Worm (Caenorhabditis elegans) whole organism, L2 larva: ENCODE measurements around the gene Y57G11B.5.

Experiments used
- C34F6.9 ChIP-seq: fragments of 150-350 bp; optimal IDR thresholded peaks from 2 replicates; lab custom pipeline; 2014; ENCODE audit warnings: missing biosample characterization, missing genetic modification characterization
- F13H6.1 ChIP-seq: sonication (generic microtip); optimal IDR thresholded peaks from 2 replicates; lab custom pipeline; 2016; ENCODE audit warnings: missing genetic modification characterization, missing compliant biosample characterization
- R02D3.7 ChIP-seq: fragments of 150-350 bp; optimal IDR thresholded peaks from 2 replicates; lab custom pipeline; 2014; ENCODE audit warnings: missing biosample characterization, missing genetic modification characterization
- Y55F3AM.14 ChIP-seq: fragments of 200-800 bp; sonication (Bioruptor generic); optimal IDR thresholded peaks from 2 replicates; lab custom pipeline; 2018; ENCODE audit warnings: mild to moderate bottlenecking, missing genetic modification characterization, missing compliant biosample characterization
- ZK546.5 ChIP-seq: sonication (generic microtip); optimal IDR thresholded peaks from 2 replicates; lab custom pipeline; 2017; ENCODE audit warnings: missing biosample characterization, missing genetic modification characterization
- alr-1 ChIP-seq: fragments of 150-350 bp; optimal IDR thresholded peaks from 2 replicates; lab custom pipeline; 2014; ENCODE audit warnings: missing biosample characterization, missing genetic modification characterization
- aly-2 ChIP-seq: fragments of 150-350 bp; optimal IDR thresholded peaks from 2 replicates; lab custom pipeline; 2014; ENCODE audit warnings: missing biosample characterization, missing genetic modification characterization
- ama-1 ChIP-seq: fragments of 150-350 bp; optimal IDR thresholded peaks from 2 replicates; lab custom pipeline; 2018; ENCODE audit warnings: inconsistent platforms
- blmp-1 ChIP-seq: sonication (generic microtip); optimal IDR thresholded peaks from 2 replicates; lab custom pipeline; 2017; ENCODE audit warnings: missing genetic modification characterization, mild to moderate bottlenecking, missing compliant biosample characterization, antibody characterized with exemption, moderate library complexity; ENCODE audit not compliant: insufficient read depth
- ceh-16 ChIP-seq: fragments of 150-350 bp; optimal IDR thresholded peaks from 2 replicates; lab custom pipeline; 2014; ENCODE audit warnings: missing biosample characterization, missing genetic modification characterization
- ceh-82 ChIP-seq: fragments of 150-350 bp; optimal IDR thresholded peaks from 2 replicates; lab custom pipeline; 2014; ENCODE audit warnings: missing biosample characterization, missing genetic modification characterization
- crh-2 ChIP-seq: sonication (generic microtip); optimal IDR thresholded peaks from 2 replicates; lab custom pipeline; 2017; ENCODE audit warnings: missing biosample characterization, missing genetic modification characterization
- dmd-4 ChIP-seq: sonication (generic microtip); optimal IDR thresholded peaks from 2 replicates; lab custom pipeline; 2017; ENCODE audit warnings: missing biosample characterization, missing genetic modification characterization
- egl-27 ChIP-seq: sonication (generic microtip); optimal IDR thresholded peaks from 3 replicates; lab custom pipeline; 2017; ENCODE audit warnings: missing biosample characterization, missing genetic modification reagents, missing genetic modification characterization
- elt-1 ChIP-seq: fragments of 150-350 bp; optimal IDR thresholded peaks from 2 replicates; lab custom pipeline; 2014; ENCODE audit warnings: missing biosample characterization, missing genetic modification characterization
- elt-3 ChIP-seq: sonication (generic microtip); optimal IDR thresholded peaks from 2 replicates; lab custom pipeline; 2017; ENCODE audit warnings: missing biosample characterization, missing genetic modification characterization
- fos-1 ChIP-seq: fragments of 150-350 bp; optimal IDR thresholded peaks from 2 replicates; lab custom pipeline; 2014; ENCODE audit warnings: missing biosample characterization, missing genetic modification characterization
- gmeb-1 ChIP-seq: fragments of 150-350 bp; optimal IDR thresholded peaks from 2 replicates; lab custom pipeline; 2014; ENCODE audit warnings: missing biosample characterization, missing genetic modification characterization
- lin-11 ChIP-seq: fragments of 150-350 bp; sonication (generic microtip); optimal IDR thresholded peaks from 2 replicates; lab custom pipeline; 2014; ENCODE audit warnings: missing biosample characterization, missing genetic modification characterization, inconsistent platforms, mixed read lengths
- lin-13 ChIP-seq: fragments of 150-350 bp; optimal IDR thresholded peaks from 2 replicates; lab custom pipeline; 2014; ENCODE audit warnings: missing biosample characterization, missing genetic modification reagents, missing genetic modification characterization
- lin-39 ChIP-seq: fragments of 150-350 bp; optimal IDR thresholded peaks from 2 replicates; lab custom pipeline; 2014; ENCODE audit warnings: missing biosample characterization, missing genetic modification reagents, missing genetic modification characterization
- lsy-2 ChIP-seq, 2 experiments: fragments of 150-350 bp in 1 of 2; sonication (generic microtip) in 1 of 2; optimal IDR thresholded peaks; 2 replicates each; lab custom pipeline; 2014 to 2017; ENCODE audit warnings: missing biosample characterization in 2 of 2, missing genetic modification characterization in 2 of 2
- mab-5 ChIP-seq: fragments of 150-350 bp; optimal IDR thresholded peaks from 2 replicates; lab custom pipeline; 2014; ENCODE audit warnings: missing biosample characterization, missing genetic modification characterization
- mbf-1 ChIP-seq: sonication (generic microtip); optimal IDR thresholded peaks from 2 replicates; lab custom pipeline; 2017; ENCODE audit warnings: missing biosample characterization, missing genetic modification characterization
- mdl-1 ChIP-seq, 2 experiments: fragments of 150-350 bp in 1 of 2; sonication (generic microtip) in 1 of 2; optimal IDR thresholded peaks; 2 replicates each; lab custom pipeline; 2017; ENCODE audit warnings: missing biosample characterization in 2 of 2, missing genetic modification characterization in 2 of 2
- nhr-10 ChIP-seq: sonication (generic microtip); optimal IDR thresholded peaks from 2 replicates; lab custom pipeline; 2017; ENCODE audit warnings: missing biosample characterization, missing genetic modification characterization
- nhr-11 ChIP-seq: fragments of 150-350 bp; optimal IDR thresholded peaks from 2 replicates; lab custom pipeline; 2014; ENCODE audit warnings: missing biosample characterization, missing genetic modification characterization
- nhr-12 ChIP-seq: fragments of 150-350 bp; optimal IDR thresholded peaks from 2 replicates; lab custom pipeline; 2014; ENCODE audit warnings: missing biosample characterization, missing genetic modification characterization
- nhr-129 ChIP-seq: fragments of 150-350 bp; optimal IDR thresholded peaks from 2 replicates; lab custom pipeline; 2014; ENCODE audit warnings: missing biosample characterization, missing genetic modification characterization
- nhr-21 ChIP-seq: fragments of 150-350 bp; optimal IDR thresholded peaks from 2 replicates; lab custom pipeline; 2014; ENCODE audit warnings: missing biosample characterization, missing genetic modification characterization
- nhr-23 ChIP-seq: fragments of 150-350 bp; optimal IDR thresholded peaks from 2 replicates; lab custom pipeline; 2014; ENCODE audit warnings: missing biosample characterization, missing genetic modification reagents, missing genetic modification characterization
- nhr-237 ChIP-seq: fragments of 150-350 bp; optimal IDR thresholded peaks from 2 replicates; lab custom pipeline; 2014; ENCODE audit warnings: missing biosample characterization, missing genetic modification characterization
- nhr-25 ChIP-seq: fragments of 150-350 bp; sonication (generic microtip); optimal IDR thresholded peaks from 3 replicates; lab custom pipeline; 2014; ENCODE audit warnings: missing biosample characterization, missing genetic modification characterization
- nhr-6 ChIP-seq: fragments of 150-350 bp; optimal IDR thresholded peaks from 2 replicates; lab custom pipeline; 2014; ENCODE audit warnings: missing biosample characterization, missing genetic modification characterization
- nhr-77 ChIP-seq: fragments of 150-350 bp; optimal IDR thresholded peaks from 2 replicates; lab custom pipeline; 2014; ENCODE audit warnings: missing biosample characterization, missing genetic modification characterization
- peb-1 ChIP-seq: fragments of 150-350 bp; optimal IDR thresholded peaks from 2 replicates; lab custom pipeline; 2014; ENCODE audit warnings: missing biosample characterization, missing genetic modification characterization
- sem-4 ChIP-seq: fragments of 150-350 bp; optimal IDR thresholded peaks from 2 replicates; lab custom pipeline; 2014; ENCODE audit warnings: missing biosample characterization, missing genetic modification reagents, missing genetic modification characterization
- skn-1 ChIP-seq: sonication (generic microtip); optimal IDR thresholded peaks from 2 replicates; lab custom pipeline; 2017; ENCODE audit warnings: missing biosample characterization, missing genetic modification characterization
- sma-3 ChIP-seq: sonication (generic microtip); optimal IDR thresholded peaks from 2 replicates; lab custom pipeline; 2016; ENCODE audit warnings: missing genetic modification reagents, missing genetic modification characterization, missing compliant biosample characterization
- sma-9 ChIP-seq, 2 experiments: fragments of 150-350 bp in 1 of 2; sonication (generic microtip) in 1 of 2; optimal IDR thresholded peaks; 2 replicates each; lab custom pipeline; 2014 to 2016; ENCODE audit warnings: missing genetic modification characterization in 2 of 2, mild to moderate bottlenecking in 1 of 2, missing biosample characterization in 1 of 2, missing compliant biosample characterization in 1 of 2, missing genetic modification reagents in 1 of 2, moderate library complexity in 1 of 2
- snpc-4 ChIP-seq: fragments of 150-350 bp; optimal IDR thresholded peaks from 2 replicates; lab custom pipeline; 2014; ENCODE audit warnings: missing biosample characterization, missing genetic modification characterization
- unc-39 ChIP-seq: fragments of 150-350 bp; optimal IDR thresholded peaks from 2 replicates; lab custom pipeline; 2014; ENCODE audit warnings: missing biosample characterization, missing genetic modification characterization
- unc-55 ChIP-seq: fragments of 150-350 bp; sonication (generic microtip); optimal IDR thresholded peaks from 3 replicates; lab custom pipeline; 2014; ENCODE audit warnings: missing biosample characterization, missing genetic modification reagents, missing genetic modification characterization
- unc-62 ChIP-seq: fragments of 150-350 bp; optimal IDR thresholded peaks from 2 replicates; lab custom pipeline; 2014; ENCODE audit warnings: missing biosample characterization, missing genetic modification reagents, missing genetic modification characterization
- zag-1 ChIP-seq: fragments of 150-350 bp; optimal IDR thresholded peaks from 2 replicates; lab custom pipeline; 2014; ENCODE audit warnings: missing biosample characterization, missing genetic modification characterization
- ztf-1 ChIP-seq: fragments of 200-800 bp; sonication (Bioruptor generic); conservative IDR thresholded peaks from 2 replicates; pipeline ENCODE4 v1.3.6; 2022; ENCODE audit warnings: missing genetic modification characterization, missing compliant biosample characterization
- ztf-11 ChIP-seq: sonication (generic microtip); optimal IDR thresholded peaks from 2 replicates; lab custom pipeline; 2017; ENCODE audit warnings: missing biosample characterization, missing genetic modification characterization
- ztf-4 ChIP-seq: fragments of 150-350 bp; optimal IDR thresholded peaks from 2 replicates; lab custom pipeline; 2014; ENCODE audit warnings: missing biosample characterization, missing genetic modification characterization

The Y57G11B.5 gene

DNA sequence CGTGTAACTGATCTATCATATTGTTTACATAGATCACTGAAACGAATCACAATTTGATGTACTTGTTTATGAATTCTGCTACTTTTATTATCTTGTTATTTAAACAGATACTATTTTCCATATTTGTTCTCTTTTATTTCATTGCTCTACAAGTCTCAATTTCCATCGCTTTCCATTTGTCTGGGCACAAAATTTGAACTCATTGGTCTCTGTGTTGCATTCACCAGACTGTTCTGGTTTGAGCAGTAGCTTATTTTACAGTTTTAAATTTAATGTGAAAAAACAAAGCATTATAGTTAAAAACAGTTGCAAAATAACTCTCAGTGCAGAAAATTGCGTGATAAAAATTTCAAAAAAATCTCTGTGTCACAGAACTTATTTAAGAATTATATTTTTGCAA, 13.0 kb downstream of the Y57G11B.5 start:
- TF ChIP-seq lin-13 (no peak), fos-1 (tag; lab: Kevin White, UChicago) (no peak), snpc-4 (tag; lab: Kevin White, UChicago) (no peak), mdl-1 (tag; optimal IDR thresholded peaks at IDR 0.05; lab: Kevin White, UChicago) (no peak), nhr-23 (no peak), ztf-4 (tag; lab: Kevin White, UChicago) (no peak), Y55F3AM.14 (GFP tag; lab: Kevin White, UChicago) (no peak), lsy-2 (tag; optimal IDR thresholded peaks at IDR 0.05; lab: Kevin White, UChicago) (no peak)

DNA sequence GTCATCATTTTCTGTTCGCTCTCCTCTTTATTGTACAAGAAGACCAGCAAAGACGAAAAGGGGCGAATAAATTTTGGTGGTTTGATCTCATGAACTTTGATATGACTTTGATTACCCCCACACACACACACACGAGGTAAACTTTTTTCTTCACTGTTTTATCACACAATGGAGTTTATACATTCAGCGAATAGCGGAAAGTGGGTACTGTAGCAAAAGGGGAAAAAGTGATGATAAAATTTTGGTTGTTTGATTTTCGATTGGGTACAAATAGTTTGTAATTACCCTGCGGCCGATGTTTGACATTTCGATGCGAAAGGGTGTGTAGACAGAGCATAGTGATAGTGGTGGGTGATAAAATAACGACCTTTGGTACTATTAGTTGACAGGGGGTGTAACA, 19.6 kb downstream of the Y57G11B.5 start:
- TF ChIP-seq snpc-4 (tag; lab: Kevin White, UChicago) (no peak), fos-1 (tag; lab: Kevin White, UChicago) (peak; percentile 96), elt-3 (tag; lab: Kevin White, UChicago) (no peak), nhr-25 (peak; percentile 97), Y55F3AM.14 (GFP tag; lab: Kevin White, UChicago) (peak; percentile 91), ZK546.5 (tag; lab: Kevin White, UChicago) (no peak), ztf-1 (GFP tag; lab: Robert Waterston, UW) (no peak), elt-1 (no peak), blmp-1 (tag; lab: Kevin White, UChicago) (peak; percentile 86), egl-27 (tag; lab: Kevin White, UChicago) (peak; percentile 94), F13H6.1 (peak; percentile 94), unc-62 (GFP tag; lab: Kevin White, UChicago) (no peak), unc-55 (no peak), aly-2 (tag; lab: Kevin White, UChicago) (no peak), nhr-6 (tag; lab: Kevin White, UChicago) (peak; percentile 89), lin-11 (no peak), zag-1 (tag; lab: Kevin White, UChicago) (no peak), skn-1 (tag; lab: Kevin White, UChicago) (peak; percentile 83), nhr-77 (tag; lab: Kevin White, UChicago) (peak; percentile 5), crh-2 (tag; lab: Kevin White, UChicago) (peak; percentile 97), nhr-23 (no peak), nhr-21 (tag; lab: Kevin White, UChicago) (peak; percentile 97), nhr-11 (no peak), ceh-16 (tag; lab: Kevin White, UChicago) (no peak), sma-9 (GFP tag; optimal IDR thresholded peaks at IDR 0.05; lab: Kevin White, UChicago) (peak; percentile 100), sma-9 (tag; optimal IDR thresholded peaks at IDR 0.05; lab: Kevin White, UChicago) (peak; percentile 93), mab-5 (tag; lab: Kevin White, UChicago) (no peak), lsy-2 (tag; optimal IDR thresholded peaks at IDR 0.05; lab: Kevin White, UChicago) (peak; percentile 7 to 92), sem-4 (tag; lab: Kevin White, UChicago) (peak; percentile 51), ztf-11 (tag; lab: Kevin White, UChicago) (no peak), sma-3 (GFP tag; lab: Kevin White, UChicago) (peak; percentile 99), R02D3.7 (tag; lab: Kevin White, UChicago) (no peak), mdl-1 (tag; optimal IDR thresholded peaks at IDR 0.05; lab: Kevin White, UChicago) (peak; percentile 78 to 92), alr-1 (tag; lab: Kevin White, UChicago) (no peak), peb-1 (no peak), nhr-12 (no peak), gmeb-1 (tag; lab: Kevin White, UChicago) (peak; percentile 76), ceh-82 (tag; lab: Kevin White, UChicago) (no peak), nhr-129 (peak; percentile 93), ama-1 (lab: Kevin White, UChicago) (no peak), nhr-237 (tag; lab: Kevin White, UChicago) (no peak), ztf-4 (tag; lab: Kevin White, UChicago) (peak; percentile 50), dmd-4 (no peak), unc-39 (tag; lab: Kevin White, UChicago) (no peak), nhr-10 (tag; lab: Kevin White, UChicago) (no peak), mbf-1 (no peak), lin-39 (no peak), lin-13 (peak; percentile 58), C34F6.9 (tag; lab: Kevin White, UChicago) (peak; percentile 35)
- TF ChIP-seq, all 48 proteins: peak for 21
